Worm (Caenorhabditis elegans) whole organism, young adult: ENCODE data around the gene C56C10.9.

Experiments
- B0019.2 ChIP-seq: fragments of 200-800 bp; sonication (Bioruptor generic); conservative IDR thresholded peaks from 2 replicates; pipeline ENCODE4 v1.3.6; 2022; ENCODE audit warnings: missing genetic modification reagents, missing genetic modification characterization, missing compliant biosample characterization
- F22D6.2 ChIP-seq: sonication (generic microtip); optimal IDR thresholded peaks from 2 replicates; lab custom pipeline; 2016; ENCODE audit warnings: mild to moderate bottlenecking, missing genetic modification characterization, missing compliant biosample characterization
- F23B12.7 ChIP-seq: sonication (generic microtip); optimal IDR thresholded peaks from 2 replicates; lab custom pipeline; 2017; ENCODE audit warnings: missing genetic modification characterization, mild to moderate bottlenecking, missing compliant biosample characterization, antibody characterized with exemption, moderate library complexity; ENCODE audit not compliant: insufficient read depth
- F57A8.1 ChIP-seq: fragments of 200-800 bp; sonication (Bioruptor generic); optimal IDR thresholded peaks from 2 replicates; lab custom pipeline; 2018; ENCODE audit warnings: mild to moderate bottlenecking, missing genetic modification characterization, moderate library complexity, missing compliant biosample characterization
- F57C9.4 ChIP-seq: sonication (generic microtip); optimal IDR thresholded peaks from 2 replicates; lab custom pipeline; 2017; ENCODE audit warnings: mild to moderate bottlenecking, missing genetic modification characterization, missing compliant biosample characterization
- K11D2.4 ChIP-seq: fragments of 200-800 bp; sonication (Bioruptor generic); IDR thresholded peaks from 2 replicates; pipeline ENCODE4 v1.3.6; 2022; ENCODE audit warnings: missing genetic modification reagents, missing genetic modification characterization, missing compliant biosample characterization
- T26A5.8 ChIP-seq: sonication (generic microtip); optimal IDR thresholded peaks from 2 replicates; lab custom pipeline; 2016; ENCODE audit warnings: missing genetic modification characterization, missing compliant biosample characterization
- Y67H2A.10 ChIP-seq: fragments of 200-800 bp; sonication (Bioruptor generic); conservative IDR thresholded peaks from 2 replicates; pipeline ENCODE4 v1.3.6; 2022; ENCODE audit warnings: missing genetic modification reagents, missing genetic modification characterization, missing compliant biosample characterization
- Y79H2A.3 ChIP-seq: fragments of 200-800 bp; sonication (Bioruptor generic); conservative IDR thresholded peaks from 2 replicates; pipeline ENCODE4 v1.3.6; 2022; ENCODE audit warnings: missing genetic modification reagents, missing genetic modification characterization, missing compliant biosample characterization
- aptf-2 ChIP-seq: fragments of 200-800 bp; sonication (Bioruptor generic); conservative IDR thresholded peaks from 2 replicates; pipeline ENCODE4 v1.3.6; 2022; ENCODE audit warnings: missing genetic modification reagents, missing genetic modification characterization, missing compliant biosample characterization
- athp-1 ChIP-seq: sonication (generic microtip); optimal IDR thresholded peaks from 2 replicates; lab custom pipeline; 2017; ENCODE audit warnings: mild to moderate bottlenecking, missing genetic modification characterization, missing compliant biosample characterization
- cebp-1 ChIP-seq, 2 experiments: fragments of 200-800 bp in 1 of 2; sonication (Bioruptor generic) in 1 of 2; sonication (generic microtip) in 1 of 2; IDR thresholded peaks in 1 of 2; optimal IDR thresholded peaks in 1 of 2; 2 replicates each; pipeline versions ENCODE4 v1.3.6 to Lab custom; 2017 to 2022; ENCODE audit warnings: missing compliant biosample characterization in 2 of 2, missing genetic modification characterization in 2 of 2, mild to moderate bottlenecking in 1 of 2, missing genetic modification reagents in 1 of 2, moderate library complexity in 1 of 2
- dox-1 ChIP-seq: fragments of 200-800 bp; sonication (Bioruptor generic); IDR thresholded peaks from 2 replicates; pipeline ENCODE4 v1.3.6; 2022; ENCODE audit warnings: missing genetic modification reagents, missing genetic modification characterization, missing compliant biosample characterization
- egl-44 ChIP-seq: fragments of 200-800 bp; sonication (Bioruptor generic); IDR thresholded peaks from 2 replicates; pipeline ENCODE4 v1.3.6; 2022; ENCODE audit warnings: missing genetic modification reagents, missing genetic modification characterization, missing compliant biosample characterization
- fkh-3 ChIP-seq: sonication (generic microtip); optimal IDR thresholded peaks from 2 replicates; lab custom pipeline; 2016; ENCODE audit warnings: mild to moderate bottlenecking, missing genetic modification characterization, missing compliant biosample characterization
- gei-17 ChIP-seq: fragments of 200-800 bp; sonication (Bioruptor generic); optimal IDR thresholded peaks from 2 replicates; lab custom pipeline; 2018; ENCODE audit warnings: mild to moderate bottlenecking, missing genetic modification characterization, missing compliant biosample characterization
- hmg-1.2 ChIP-seq: fragments of 200-800 bp; sonication (Bioruptor generic); IDR thresholded peaks from 2 replicates; pipeline ENCODE4 v1.3.6; 2022; ENCODE audit warnings: missing genetic modification reagents, missing genetic modification characterization, missing compliant biosample characterization
- hmg-20 ChIP-seq: fragments of 200-800 bp; sonication (Bioruptor generic); IDR thresholded peaks from 2 replicates; pipeline ENCODE4 v1.3.6; 2022; ENCODE audit warnings: missing genetic modification reagents, missing genetic modification characterization, missing compliant biosample characterization
- hrde-1 ChIP-seq: sonication (generic microtip); optimal IDR thresholded peaks from 2 replicates; lab custom pipeline; 2016; ENCODE audit warnings: missing genetic modification characterization, mild to moderate bottlenecking, missing compliant biosample characterization, moderate library complexity, missing genotype, missing genetic modification reagents, borderline replicate concordance
- hsf-1 ChIP-seq: fragments of 200-800 bp; sonication (Bioruptor generic); IDR thresholded peaks from 2 replicates; pipeline ENCODE4 v1.3.6; 2022; ENCODE audit warnings: missing genetic modification reagents, missing genetic modification characterization, missing compliant biosample characterization
- lag-1 ChIP-seq: fragments of 200-800 bp; sonication (Bioruptor generic); IDR thresholded peaks from 2 replicates; pipeline ENCODE4 v1.3.6; 2022; ENCODE audit warnings: missing genetic modification reagents, missing genetic modification characterization, missing compliant biosample characterization
- lin-40 ChIP-seq: sonication (generic microtip); optimal IDR thresholded peaks from 2 replicates; lab custom pipeline; 2016; ENCODE audit warnings: missing genetic modification characterization, mild to moderate bottlenecking, missing compliant biosample characterization, missing genotype, missing genetic modification reagents
- lsl-1 ChIP-seq: fragments of 200-800 bp; sonication (Bioruptor generic); optimal IDR thresholded peaks from 2 replicates; lab custom pipeline; 2018; ENCODE audit warnings: mild to moderate bottlenecking, missing genetic modification characterization, moderate library complexity, missing compliant biosample characterization
- lsy-27 ChIP-seq: sonication (generic microtip); optimal IDR thresholded peaks from 2 replicates; lab custom pipeline; 2017; ENCODE audit warnings: missing genetic modification characterization, mild to moderate bottlenecking, missing compliant biosample characterization, antibody characterized with exemption, missing genotype, borderline replicate concordance; ENCODE audit not compliant: insufficient read depth
- nfyb-1 ChIP-seq: fragments of 200-800 bp; sonication (Bioruptor generic); IDR thresholded peaks from 2 replicates; pipeline ENCODE4 v1.3.6; 2022; ENCODE audit warnings: missing genetic modification reagents, missing genetic modification characterization, missing compliant biosample characterization
- nhr-179 ChIP-seq: sonication (generic microtip); optimal IDR thresholded peaks from 2 replicates; lab custom pipeline; 2016; ENCODE audit warnings: mild to moderate bottlenecking, missing genetic modification characterization, missing compliant biosample characterization
- nhr-27 ChIP-seq: fragments of 200-800 bp; sonication (Bioruptor generic); optimal IDR thresholded peaks from 2 replicates; lab custom pipeline; 2018; ENCODE audit warnings: mild to moderate bottlenecking, missing genetic modification characterization, moderate library complexity, missing compliant biosample characterization
- pha-4 ChIP-seq: fragments of 150-350 bp; sonication (generic microtip); optimal IDR thresholded peaks from 2 replicates; lab custom pipeline; 2014; ENCODE audit warnings: missing biosample characterization, missing genetic modification reagents, missing genetic modification characterization
- repo-1 ChIP-seq: sonication (generic microtip); optimal IDR thresholded peaks from 2 replicates; lab custom pipeline; 2017; ENCODE audit warnings: mild to moderate bottlenecking, missing genetic modification characterization, missing compliant biosample characterization
- sea-2 ChIP-seq: fragments of 200-800 bp; sonication (Bioruptor generic); IDR thresholded peaks from 2 replicates; pipeline ENCODE4 v1.3.6; 2022; ENCODE audit warnings: missing genetic modification characterization, missing compliant biosample characterization
- snpc-1.1 ChIP-seq: sonication (generic microtip); optimal IDR thresholded peaks from 2 replicates; lab custom pipeline; 2017; ENCODE audit warnings: missing genetic modification characterization, mild to moderate bottlenecking, missing compliant biosample characterization, antibody characterized with exemption, moderate library complexity, missing genotype, missing genetic modification reagents; ENCODE audit not compliant: insufficient read depth
- snpc-4 ChIP-seq, 5 experiments: fragments of 150-350 bp in 1 of 5; sonication (generic microtip) in 4 of 5; optimal IDR thresholded peaks; 2 replicates each; lab custom pipeline; 2014 to 2018; ENCODE audit warnings: missing genetic modification characterization in 5 of 5, missing biosample characterization in 3 of 5, antibody characterized with exemption in 2 of 5, mild to moderate bottlenecking in 2 of 5, missing compliant biosample characterization in 2 of 5, missing genotype in 2 of 5, moderate library complexity in 2 of 5, missing genetic modification reagents in 1 of 5
- xnd-1 ChIP-seq: sonication (generic microtip); optimal IDR thresholded peaks from 2 replicates; lab custom pipeline; 2016; ENCODE audit warnings: missing genotype, missing genetic modification reagents, missing genetic modification characterization, missing compliant biosample characterization
- ztf-25 ChIP-seq: fragments of 200-800 bp; sonication (Bioruptor generic); IDR thresholded peaks from 2 replicates; pipeline ENCODE4 v1.3.6; 2022; ENCODE audit warnings: missing genetic modification reagents, missing genetic modification characterization, missing compliant biosample characterization

Gene C56C10.9

DNA sequence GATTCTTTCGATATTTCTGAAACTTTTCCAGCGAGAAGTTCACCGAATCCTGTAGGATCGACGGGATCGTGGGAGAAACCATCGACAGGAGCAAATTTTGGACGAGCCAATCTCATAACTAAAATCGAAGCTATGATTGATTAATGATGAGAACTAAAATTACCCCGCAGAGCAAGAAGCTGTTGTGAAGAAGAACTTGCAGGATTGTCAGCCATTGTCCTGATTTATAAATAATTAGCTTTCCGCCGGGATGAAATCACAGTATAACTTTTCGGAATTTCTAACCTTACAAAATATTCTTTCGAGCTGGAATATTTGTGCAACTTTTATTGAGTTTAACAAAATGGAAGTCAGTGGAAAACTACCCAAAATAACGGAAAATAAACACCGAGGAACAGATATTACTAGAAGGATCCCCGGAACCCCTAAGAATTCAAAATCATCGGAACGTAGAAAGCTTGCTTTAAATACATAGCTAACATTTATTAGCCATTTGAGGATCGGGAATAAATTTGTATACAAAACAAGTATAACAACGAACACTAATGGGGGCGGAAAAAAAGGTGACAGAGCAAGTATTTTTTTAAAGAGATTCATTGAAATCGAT lies 4.8 kb downstream of the C56C10.9 start, which contains the start of gene C56C10.7 (continued):
- TF ChIP-seq xnd-1 = peak; percentile 38
- peak; percentile 84 for TF ChIP-seq repo-1
- TF ChIP-seq hsf-1 (GFP tag; lab: Robert Waterston, UW) = peak; percentile 88
- TF ChIP-seq gei-17 (GFP tag; lab: Kevin White, UChicago) = no peak
- TF ChIP-seq hmg-1.2 (GFP tag; lab: Robert Waterston, UW) = peak; percentile 49
- TF ChIP-seq F22D6.2 (tag; lab: Kevin White, UChicago) = no peak
- no peak for TF ChIP-seq Y79H2A.3 (GFP tag; lab: Robert Waterston, UW)
- 0 out of 2 replicates have a peak, but pooled peaks have one; percentile 23 for TF ChIP-seq hmg-20 (GFP tag; lab: Robert Waterston, UW)
- TF ChIP-seq cebp-1 (GFP tag; IDR thresholded peaks at IDR 0.05; lab: Robert Waterston, UW) = no peak
- TF ChIP-seq cebp-1 (tag; optimal IDR thresholded peaks at IDR 0.05; lab: Kevin White, UChicago) = peak; percentile 54
- no peak for TF ChIP-seq lin-40
- no peak for TF ChIP-seq K11D2.4 (GFP tag; lab: Robert Waterston, UW)
- no peak for TF ChIP-seq lag-1
- no peak for TF ChIP-seq lsy-27 (tag; lab: Kevin White, UChicago)
- TF ChIP-seq hrde-1 = peak; percentile 62
- TF ChIP-seq snpc-4 (GFP tag; optimal IDR thresholded peaks at IDR 0.05; lab: Kevin White, UChicago) = peak; percentile 44
- peak in 2 of 4 experiments; percentile 30 to 61 for TF ChIP-seq snpc-4 (tag; optimal IDR thresholded peaks at IDR 0.05; lab: Kevin White, UChicago)
- TF ChIP-seq nfyb-1 = peak; percentile 69; the same call in 1 of the 2 replicates
- TF ChIP-seq, all 124 proteins: peak for 63

DNA sequence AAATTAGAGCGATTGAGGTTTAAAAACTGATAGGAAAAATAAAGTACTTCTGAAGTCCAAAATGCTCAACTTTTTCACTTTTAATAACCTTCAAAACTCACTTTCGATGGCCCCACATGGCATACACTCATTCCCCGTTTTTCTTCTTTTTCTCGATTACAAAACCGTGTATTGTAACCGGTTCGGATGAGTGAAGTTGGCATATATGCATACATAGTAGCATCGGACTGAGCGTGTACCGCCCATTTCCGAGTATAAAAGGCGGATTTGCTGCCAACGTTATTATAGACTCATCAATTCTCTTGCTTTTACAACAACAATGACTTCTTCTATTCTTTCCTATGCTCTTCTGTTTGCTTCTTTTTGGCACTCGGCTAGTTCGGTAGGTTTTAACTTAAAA lies 9.4 kb downstream of the C56C10.9 start, which contains the start of gene C56C10.4:
C56C10.4 (plus strand) TSS at position 301 of the 400 bp plus-strand sequence.
- TF ChIP-seq sea-2 (no peak), egl-44 (GFP tag; lab: Robert Waterston, UW) (no peak), snpc-1.1 (tag; lab: Kevin White, UChicago) (no peak), F57C9.4 (tag; lab: Kevin White, UChicago) (no peak), pha-4 (tag; lab: Kevin White, UChicago) (no peak), dox-1 (no peak), Y79H2A.3 (GFP tag; lab: Robert Waterston, UW) (no peak), Y67H2A.10 (GFP tag; lab: Robert Waterston, UW) (no peak), T26A5.8 (no peak), aptf-2 (GFP tag; lab: Robert Waterston, UW) (no peak), lsy-27 (tag; lab: Kevin White, UChicago) (no peak), F57A8.1 (GFP tag; lab: Kevin White, UChicago) (no peak), F23B12.7 (tag; lab: Kevin White, UChicago) (no peak), athp-1 (tag; lab: Kevin White, UChicago) (no peak), B0019.2 (no peak), nhr-27 (no peak), fkh-3 (tag; lab: Kevin White, UChicago) (no peak), ztf-25 (GFP tag; lab: Robert Waterston, UW) (no peak), xnd-1 (no peak), lsl-1 (no peak)

DNA sequence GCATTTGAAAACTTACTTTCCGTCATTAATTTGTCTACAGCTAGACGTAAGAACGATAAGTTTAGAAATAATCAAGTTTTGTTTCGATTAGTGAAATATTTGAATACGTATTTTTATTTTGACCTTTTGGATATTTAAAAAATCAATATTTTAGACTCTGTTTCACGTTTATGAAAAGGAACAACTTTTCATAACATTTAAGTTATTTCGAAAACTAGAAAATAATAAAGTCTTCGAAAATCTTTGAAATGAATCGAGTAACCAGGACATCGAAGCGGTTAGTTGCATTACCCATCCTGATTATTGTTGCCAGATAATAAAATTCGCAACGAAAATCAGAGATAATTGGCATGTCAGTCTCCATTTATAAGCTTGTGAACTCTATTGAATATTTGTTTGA lies 10.9 kb downstream of the C56C10.9 start, which contains the start of gene C56C10.6:
C56C10.6 (minus strand) TSS at position 101 of the 400 bp plus-strand sequence.
- TF ChIP-seq nhr-179 (no peak), lin-40 (no peak)
- TF ChIP-seq, all 124 proteins: peak for 0
